Fruit fly (Drosophila melanogaster) whole organism, embryonic: Measurements from ENCODE around the gene p24-1.

ENCODE experiments used
- Atf6 ChIP-seq: fragments of 200-800 bp; sonication (Bioruptor generic); IDR thresholded peaks from 2 replicates; pipeline ENCODE4 v1.3.6; 2022; ENCODE audit warnings: missing biosample characterization, missing genetic modification characterization
- Bdp1 ChIP-seq: fragments of 200-800 bp; sonication (Bioruptor generic); optimal IDR thresholded peaks from 3 replicates; lab custom pipeline; 2016; ENCODE audit warnings: missing biosample characterization, missing genetic modification characterization
- BtbVII ChIP-seq: fragments of 200-800 bp; sonication (Bioruptor generic); optimal IDR thresholded peaks from 3 replicates; lab custom pipeline; 2017; ENCODE audit warnings: missing biosample characterization, mild to moderate bottlenecking, missing genetic modification characterization
- CG10209 ChIP-seq: fragments of 200-800 bp; sonication (Bioruptor generic); optimal IDR thresholded peaks from 3 replicates; lab custom pipeline; 2017; ENCODE audit warnings: missing biosample characterization, mild to moderate bottlenecking, missing genetic modification characterization, missing genetic modification reagents
- CG11093 ChIP-seq: fragments of 200-800 bp; sonication (Bioruptor generic); IDR thresholded peaks from 3 replicates; pipeline ENCODE4 v1.3.6; 2022; ENCODE audit warnings: missing biosample characterization, missing genetic modification characterization
- CG11504 ChIP-seq: fragments of 200-800 bp; sonication (Bioruptor generic); optimal IDR thresholded peaks from 3 replicates; lab custom pipeline; 2019; ENCODE audit warnings: missing biosample characterization, mild to moderate bottlenecking, missing genetic modification characterization, moderate library complexity
- CG12236 ChIP-seq: fragments of 200-800 bp; sonication (Bioruptor generic); optimal IDR thresholded peaks from 2 replicates; lab custom pipeline; 2016; ENCODE audit warnings: missing biosample characterization, missing genetic modification characterization
- CG13296 ChIP-seq: fragments of 200-800 bp; sonication (Bioruptor generic); optimal IDR thresholded peaks from 3 replicates; lab custom pipeline; 2018; ENCODE audit warnings: missing biosample characterization, mild to moderate bottlenecking, missing genetic modification characterization
- CG13894 ChIP-seq: fragments of 200-800 bp; sonication (Bioruptor generic); optimal IDR thresholded peaks from 3 replicates; lab custom pipeline; 2018; ENCODE audit warnings: missing biosample characterization, mild to moderate bottlenecking, missing genetic modification characterization, moderate library complexity
- CG15073 ChIP-seq: fragments of 200-800 bp; sonication (Bioruptor generic); optimal IDR thresholded peaks from 2 replicates; lab custom pipeline; 2016; ENCODE audit warnings: missing biosample characterization, missing genetic modification characterization
- CG17359 ChIP-seq: fragments of 200-800 bp; sonication (Bioruptor generic); optimal IDR thresholded peaks from 3 replicates; lab custom pipeline; 2018; ENCODE audit warnings: missing biosample characterization, mild to moderate bottlenecking, missing genetic modification characterization, moderate library complexity
- CG17385 ChIP-seq: fragments of 200-800 bp; sonication (Bioruptor generic); optimal IDR thresholded peaks from 3 replicates; lab custom pipeline; 2018; ENCODE audit warnings: missing biosample characterization, mild to moderate bottlenecking, missing genetic modification characterization
- CG17802 ChIP-seq: fragments of 200-800 bp; sonication (Bioruptor generic); optimal IDR thresholded peaks from 2 replicates; lab custom pipeline; 2018; ENCODE audit warnings: missing biosample characterization, mild to moderate bottlenecking, missing genetic modification characterization, moderate library complexity
- CG18011 ChIP-seq: fragments of 200-800 bp; sonication (Bioruptor generic); optimal IDR thresholded peaks from 2 replicates; lab custom pipeline; 2017; ENCODE audit warnings: missing biosample characterization, missing genetic modification characterization, mild to moderate bottlenecking, moderate library complexity, missing genotype
- CG2678 ChIP-seq: fragments of 200-800 bp; sonication (Bioruptor generic); optimal IDR thresholded peaks from 3 replicates; lab custom pipeline; 2019; ENCODE audit warnings: missing biosample characterization, mild to moderate bottlenecking, missing genetic modification characterization, moderate library complexity
- CG2712 ChIP-seq: fragments of 200-800 bp; optimal IDR thresholded peaks from 3 replicates; lab custom pipeline; 2019; ENCODE audit warnings: missing biosample characterization, mild to moderate bottlenecking, missing genetic modification characterization, moderate library complexity
- CG31388 ChIP-seq: fragments of 200-800 bp; sonication (Bioruptor generic); optimal IDR thresholded peaks from 2 replicates; lab custom pipeline; 2016; ENCODE audit warnings: missing biosample characterization, missing genetic modification characterization
- CG4730 ChIP-seq: fragments of 200-800 bp; sonication (Bioruptor generic); IDR thresholded peaks from 2 replicates; pipeline ENCODE4 v1.3.6; 2022; ENCODE audit warnings: missing biosample characterization, missing genetic modification characterization
- CG6689 ChIP-seq: fragments of 200-800 bp; sonication (Bioruptor generic); IDR thresholded peaks from 2 replicates; pipeline ENCODE4 v1.3.6; 2022; ENCODE audit warnings: missing biosample characterization, missing genetic modification characterization
- CG6854 ChIP-seq: fragments of 200-800 bp; sonication (Bioruptor generic); optimal IDR thresholded peaks from 3 replicates; lab custom pipeline; 2017; ENCODE audit warnings: missing biosample characterization, mild to moderate bottlenecking, missing genetic modification characterization
- CG7357 ChIP-seq: fragments of 200-800 bp; sonication (Bioruptor generic); IDR thresholded peaks from 3 replicates; pipeline ENCODE4 v1.3.6; 2022; ENCODE audit warnings: missing biosample characterization, missing genetic modification characterization
- CG8388 ChIP-seq: fragments of 200-800 bp; sonication (Bioruptor generic); optimal IDR thresholded peaks from 2 replicates; lab custom pipeline; 2019; ENCODE audit warnings: missing biosample characterization, mild to moderate bottlenecking, missing genetic modification characterization, moderate library complexity
- CG9437 ChIP-seq: fragments of 200-800 bp; sonication (Bioruptor generic); optimal IDR thresholded peaks from 2 replicates; lab custom pipeline; 2018; ENCODE audit warnings: missing biosample characterization, mild to moderate bottlenecking, missing genetic modification characterization
- CTCF ChIP-seq: fragments of 200-800 bp; sonication (Bioruptor generic); optimal IDR thresholded peaks from 2 replicates; lab custom pipeline; 2017; ENCODE audit warnings: missing biosample characterization, mild to moderate bottlenecking, missing genetic modification characterization, moderate library complexity
- Camta ChIP-seq: fragments of 200-800 bp; sonication (Bioruptor generic); optimal IDR thresholded peaks from 2 replicates; lab custom pipeline; 2016; ENCODE audit warnings: missing biosample characterization, missing genetic modification characterization
- Dad ChIP-seq: fragments of 200-800 bp; sonication (Bioruptor generic); optimal IDR thresholded peaks from 3 replicates; lab custom pipeline; 2016; ENCODE audit warnings: missing biosample characterization, missing genetic modification characterization
- Elba2 ChIP-seq: fragments of 200-800 bp; sonication (Bioruptor generic); optimal IDR thresholded peaks from 3 replicates; lab custom pipeline; 2016; ENCODE audit warnings: missing biosample characterization, missing genetic modification characterization
- HmgD ChIP-seq: fragments of 200-800 bp; sonication (Bioruptor generic); optimal IDR thresholded peaks from 3 replicates; lab custom pipeline; 2016; ENCODE audit warnings: missing biosample characterization, missing genetic modification characterization
- Hmx ChIP-seq: fragments of 200-800 bp; sonication (Bioruptor generic); optimal IDR thresholded peaks from 2 replicates; lab custom pipeline; 2016; ENCODE audit warnings: missing biosample characterization, missing genetic modification characterization
- Hsf ChIP-seq: fragments of 200-800 bp; sonication (Bioruptor generic); optimal IDR thresholded peaks from 3 replicates; lab custom pipeline; 2016; ENCODE audit warnings: missing biosample characterization, missing genetic modification characterization
- Kr ChIP-seq: fragments of 200-800 bp; sonication (Bioruptor generic); optimal IDR thresholded peaks from 2 replicates; lab custom pipeline; 2017; ENCODE audit warnings: missing biosample characterization, mild to moderate bottlenecking, missing genetic modification characterization
- Lhr ChIP-seq: fragments of 200-800 bp; sonication (Bioruptor generic); optimal IDR thresholded peaks from 3 replicates; lab custom pipeline; 2017; ENCODE audit warnings: mild to moderate bottlenecking, missing biosample characterization, missing genetic modification reagents, missing genetic modification characterization
- Lpt ChIP-seq: fragments of >200 bp; optimal IDR thresholded peaks from 2 replicates; lab custom pipeline; 2018; ENCODE audit warnings: missing biosample characterization, missing genetic modification characterization
- Poxn ChIP-seq: fragments of 200-800 bp; sonication (Bioruptor generic); IDR thresholded peaks from 2 replicates; pipeline ENCODE4 v1.3.6; 2022; ENCODE audit warnings: missing biosample characterization, missing genetic modification characterization
- Ssrp ChIP-seq: fragments of 200-800 bp; sonication (Bioruptor generic); optimal IDR thresholded peaks from 2 replicates; lab custom pipeline; 2018; ENCODE audit warnings: missing biosample characterization, mild to moderate bottlenecking, missing genetic modification characterization, moderate library complexity
- Tbp ChIP-seq: fragments of >200 bp; optimal IDR thresholded peaks from 2 replicates; lab custom pipeline; 2018; ENCODE audit warnings: missing biosample characterization, missing genetic modification characterization
- bab2 ChIP-seq: fragments of 200-800 bp; sonication (Bioruptor generic); optimal IDR thresholded peaks from 2 replicates; lab custom pipeline; 2016; ENCODE audit warnings: missing biosample characterization, missing genetic modification characterization
- cad ChIP-seq: fragments of >200 bp; optimal IDR thresholded peaks from 2 replicates; lab custom pipeline; 2017; ENCODE audit warnings: missing biosample characterization, missing genetic modification characterization
- crc ChIP-seq: fragments of 200-800 bp; sonication (Bioruptor generic); optimal IDR thresholded peaks from 2 replicates; lab custom pipeline; 2016; ENCODE audit warnings: missing biosample characterization, missing genetic modification characterization
- crp ChIP-seq, 2 experiments: fragments of 200-800 bp; sonication (Bioruptor generic); optimal IDR thresholded peaks; 2 replicates in 1 of 2; 3 replicates in 1 of 2; lab custom pipeline; 2017; ENCODE audit warnings: missing biosample characterization in 2 of 2, missing genetic modification characterization in 2 of 2, mild to moderate bottlenecking in 1 of 2, moderate library complexity in 1 of 2
- cwo ChIP-seq: fragments of 200-800 bp; sonication (Bioruptor generic); optimal IDR thresholded peaks from 3 replicates; lab custom pipeline; 2017; ENCODE audit warnings: missing biosample characterization, missing genetic modification characterization, mild to moderate bottlenecking, moderate library complexity, missing genetic modification reagents
- grn ChIP-seq: fragments of 200-800 bp; sonication (Bioruptor generic); optimal IDR thresholded peaks from 3 replicates; lab custom pipeline; 2017; ENCODE audit warnings: missing biosample characterization, missing genetic modification characterization
- gsb ChIP-seq: fragments of 200-800 bp; sonication (Bioruptor generic); IDR thresholded peaks from 2 replicates; pipeline ENCODE4 v1.3.6; 2022; ENCODE audit warnings: missing biosample characterization, missing genetic modification characterization
- kay ChIP-seq: fragments of 200-800 bp; sonication (Bioruptor generic); optimal IDR thresholded peaks from 2 replicates; lab custom pipeline; 2016; ENCODE audit warnings: missing biosample characterization, missing genetic modification characterization
- lmd ChIP-seq: fragments of 200-800 bp; sonication (Bioruptor generic); IDR thresholded peaks from 2 replicates; pipeline ENCODE4 v1.3.6; 2022; ENCODE audit warnings: missing biosample characterization, missing genetic modification characterization
- mirr ChIP-seq: fragments of 200-800 bp; sonication (Bioruptor generic); optimal IDR thresholded peaks from 3 replicates; lab custom pipeline; 2018; ENCODE audit warnings: missing biosample characterization, mild to moderate bottlenecking, missing genetic modification characterization
- repo ChIP-seq: fragments of 200-800 bp; sonication (Bioruptor generic); optimal IDR thresholded peaks from 2 replicates; lab custom pipeline; 2016; ENCODE audit warnings: missing biosample characterization, missing genetic modification characterization
- row ChIP-seq: fragments of 200-800 bp; sonication (Bioruptor generic); IDR thresholded peaks from 3 replicates; pipeline ENCODE4 v1.3.6; 2022; ENCODE audit warnings: missing biosample characterization, missing genetic modification characterization
- seq ChIP-seq: fragments of 200-800 bp; sonication (Bioruptor generic); IDR thresholded peaks from 2 replicates; pipeline ENCODE4 v1.3.6; 2022; ENCODE audit warnings: missing biosample characterization, missing genetic modification characterization
- sisA ChIP-seq: fragments of 200-800 bp; sonication (Bioruptor generic); IDR thresholded peaks from 2 replicates; pipeline ENCODE4 v1.3.6; 2022; ENCODE audit warnings: missing biosample characterization, missing genetic modification characterization
- so ChIP-seq: fragments of 200-800 bp; sonication (Bioruptor generic); IDR thresholded peaks from 3 replicates; pipeline ENCODE4 v1.3.6; 2022; ENCODE audit warnings: missing biosample characterization, missing genetic modification characterization
- sqz ChIP-seq: fragments of 200-800 bp; sonication (Bioruptor generic); optimal IDR thresholded peaks from 3 replicates; lab custom pipeline; 2018; ENCODE audit warnings: missing biosample characterization, mild to moderate bottlenecking, missing genetic modification characterization
- tio ChIP-seq: fragments of 200-800 bp; sonication (Bioruptor generic); optimal IDR thresholded peaks from 2 replicates; lab custom pipeline; 2017; ENCODE audit warnings: missing biosample characterization, missing genetic modification characterization, inconsistent platforms
- vfl ChIP-seq: fragments of 200-800 bp; sonication (Bioruptor generic); optimal IDR thresholded peaks from 2 replicates; lab custom pipeline; 2016; ENCODE audit warnings: missing biosample characterization, missing genetic modification characterization

p24-1 gene

DNA sequence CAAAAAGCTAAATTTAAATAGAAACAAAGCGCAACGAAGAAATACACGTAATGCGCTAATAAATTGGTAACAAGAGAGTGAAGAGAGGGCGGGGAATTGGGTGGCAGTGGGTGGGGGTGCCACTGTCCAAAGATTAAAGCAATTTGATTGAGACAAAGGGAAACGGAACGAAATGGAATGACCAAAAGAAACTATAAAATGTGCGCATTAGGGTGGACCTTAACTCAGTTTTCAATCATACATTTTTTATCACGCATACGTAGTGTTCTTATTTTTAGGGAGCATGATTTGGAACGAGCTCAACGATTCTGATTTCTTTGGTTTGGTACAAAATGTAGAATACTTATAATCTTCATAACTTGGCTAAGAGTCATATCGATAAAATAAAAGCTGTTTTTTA, 30.4 kb downstream of the p24-1 start (continued):
- no peak for TF ChIP-seq grn (GFP tag; lab: Kevin White, UChicago)
- no peak for TF ChIP-seq gsb (GFP tag; lab: Robert Waterston, UW)
- TF ChIP-seq Camta = no peak
- no peak for TF ChIP-seq CG2712 (tag; lab: Kevin White, UChicago)
- TF ChIP-seq CG31388 (GFP tag; lab: Kevin White, UChicago) = no peak
- no peak for TF ChIP-seq kay (GFP tag; lab: Kevin White, UChicago)
- TF ChIP-seq Atf6 = no peak
- no peak for TF ChIP-seq Poxn (GFP tag; lab: Robert Waterston, UW)
- TF ChIP-seq CG6689 (GFP tag; lab: Robert Waterston, UW) = no peak
- no peak for TF ChIP-seq CG8388 (GFP tag; lab: Kevin White, UChicago)
- no peak for TF ChIP-seq Lpt (GFP tag; lab: Kevin White, UChicago)
- no peak for TF ChIP-seq HmgD (GFP tag; lab: Kevin White, UChicago)
- TF ChIP-seq cad = no peak
- TF ChIP-seq CG2678 (tag; lab: Kevin White, UChicago) = peak; percentile 28
- TF ChIP-seq CG13894 (tag; lab: Kevin White, UChicago) = no peak
- TF ChIP-seq CG15073 (GFP tag; lab: Kevin White, UChicago) = no peak
- TF ChIP-seq crc = no peak
- TF ChIP-seq CG11093 (GFP tag; lab: Robert Waterston, UW) = no peak
- TF ChIP-seq CG6854 (GFP tag; lab: Kevin White, UChicago) = peak; percentile 7
- no peak for TF ChIP-seq CG9437 (GFP tag; lab: Kevin White, UChicago)
- no peak for TF ChIP-seq Hsf (GFP tag; lab: Kevin White, UChicago)
- no peak for TF ChIP-seq sqz (GFP tag; lab: Kevin White, UChicago)
- TF ChIP-seq Bdp1 (GFP tag; lab: Kevin White, UChicago) = no peak
- peak; percentile 13 for TF ChIP-seq CG13296
- no peak for TF ChIP-seq Hmx (GFP tag; lab: Kevin White, UChicago)
- no peak for TF ChIP-seq repo (GFP tag; lab: Kevin White, UChicago)
- TF ChIP-seq CG12236 (GFP tag; lab: Kevin White, UChicago) = no peak
- no peak for TF ChIP-seq lmd (GFP tag; lab: Robert Waterston, UW)
- no peak for TF ChIP-seq Tbp (GFP tag; lab: Kevin White, UChicago)
- TF ChIP-seq CG10209 (GFP tag; lab: Kevin White, UChicago) = peak; percentile 7
- TF ChIP-seq bab2 (GFP tag; lab: Kevin White, UChicago) = no peak
- no peak for TF ChIP-seq CG18011 (GFP tag; lab: Kevin White, UChicago)
- no peak for TF ChIP-seq CG7357 (GFP tag; lab: Robert Waterston, UW)
- no peak for TF ChIP-seq seq
- no peak for TF ChIP-seq mirr (GFP tag; lab: Kevin White, UChicago)
- TF ChIP-seq tio (GFP tag; lab: Kevin White, UChicago) = no peak
- TF ChIP-seq Ssrp (tag; lab: Kevin White, UChicago) = no peak
- no peak for TF ChIP-seq crp (GFP tag; optimal IDR thresholded peaks at IDR 0.05; lab: Kevin White, UChicago)
- no peak for TF ChIP-seq Dad
- no peak for TF ChIP-seq Lhr (GFP tag; lab: Kevin White, UChicago)
- no peak for TF ChIP-seq sisA (GFP tag; lab: Robert Waterston, UW)
- no peak for TF ChIP-seq BtbVII (GFP tag; lab: Kevin White, UChicago)
- TF ChIP-seq cwo (GFP tag; lab: Kevin White, UChicago) = no peak
- TF ChIP-seq vfl (GFP tag; lab: Kevin White, UChicago) = no peak
- TF ChIP-seq CTCF (GFP tag; lab: Kevin White, UChicago) = no peak
- TF ChIP-seq row (GFP tag; lab: Robert Waterston, UW) = peak; percentile 41; the same call in 2 of the 3 replicates
- TF ChIP-seq CG17359 (tag; lab: Kevin White, UChicago) = no peak
- TF ChIP-seq CG4730 (GFP tag; lab: Robert Waterston, UW) = no peak
- no peak for TF ChIP-seq CG11504 (tag; lab: Kevin White, UChicago)
- 0 out of 3 replicates have a peak, but pooled peaks have one; percentile 7 for TF ChIP-seq so
- no peak for TF ChIP-seq Kr (GFP tag; lab: Kevin White, UChicago)
- no peak for TF ChIP-seq CG17385 (GFP tag; lab: Kevin White, UChicago)
- TF ChIP-seq Elba2 (GFP tag; lab: Kevin White, UChicago) = no peak
- TF ChIP-seq CG17802 = no peak
